Fruit fly (Drosophila melanogaster) whole organism, pupa: Measurements from ENCODE around the gene Ctr1A.

Source experiments
- CG10348 ChIP-seq: fragments of 200-800 bp; sonication (Bioruptor generic); IDR thresholded peaks from 2 replicates; pipeline ENCODE4 v1.3.6; 2022; ENCODE audit warnings: missing biosample characterization, missing genetic modification characterization
- CG14655 ChIP-seq: fragments of 200-800 bp; sonication (Bioruptor generic); optimal IDR thresholded peaks from 3 replicates; lab custom pipeline; 2017; ENCODE audit warnings: mild to moderate bottlenecking, missing biosample characterization, missing genetic modification reagents, missing genetic modification characterization
- CG15710 ChIP-seq: fragments of 200-800 bp; sonication (Bioruptor generic); optimal IDR thresholded peaks from 2 replicates; lab custom pipeline; 2018; ENCODE audit warnings: missing biosample characterization, mild to moderate bottlenecking, missing genetic modification characterization, moderate library complexity
- CG32121 ChIP-seq: fragments of 200-800 bp; sonication (Bioruptor generic); IDR thresholded peaks from 2 replicates; pipeline ENCODE4 v1.3.6; 2022; ENCODE audit warnings: missing biosample characterization, missing genetic modification characterization
- CG8159 ChIP-seq: fragments of 200-800 bp; sonication (Bioruptor generic); optimal IDR thresholded peaks from 3 replicates; lab custom pipeline; 2018; ENCODE audit warnings: missing biosample characterization, mild to moderate bottlenecking, missing genetic modification characterization, moderate library complexity
- CG9948 ChIP-seq: fragments of 200-800 bp; sonication (Bioruptor generic); optimal IDR thresholded peaks from 2 replicates; lab custom pipeline; 2018; ENCODE audit warnings: missing biosample characterization, mild to moderate bottlenecking, missing genetic modification characterization, moderate library complexity
- D1 ChIP-seq: fragments of 200-800 bp; sonication (Bioruptor generic); optimal IDR thresholded peaks from 2 replicates; lab custom pipeline; 2018; ENCODE audit warnings: missing biosample characterization, mild to moderate bottlenecking, missing genetic modification characterization, moderate library complexity
- Pif1B ChIP-seq: fragments of 200-800 bp; sonication (Bioruptor generic); optimal IDR thresholded peaks from 3 replicates; lab custom pipeline; 2016; ENCODE audit warnings: missing biosample characterization, missing genetic modification characterization
- Snoo ChIP-seq: fragments of 200-800 bp; sonication (Bioruptor generic); optimal IDR thresholded peaks from 3 replicates; lab custom pipeline; 2017; ENCODE audit warnings: missing biosample characterization, mild to moderate bottlenecking, missing genetic modification characterization, inconsistent platforms
- fd96Ca ChIP-seq: fragments of 200-800 bp; sonication (Bioruptor generic); IDR thresholded peaks from 3 replicates; pipeline ENCODE4 v1.3.6; 2022; ENCODE audit warnings: missing biosample characterization, missing genetic modification characterization
- gl ChIP-seq: fragments of 200-800 bp; sonication (Bioruptor generic); optimal IDR thresholded peaks from 2 replicates; lab custom pipeline; 2018; ENCODE audit warnings: missing biosample characterization, mild to moderate bottlenecking, missing genetic modification characterization

DNA sequence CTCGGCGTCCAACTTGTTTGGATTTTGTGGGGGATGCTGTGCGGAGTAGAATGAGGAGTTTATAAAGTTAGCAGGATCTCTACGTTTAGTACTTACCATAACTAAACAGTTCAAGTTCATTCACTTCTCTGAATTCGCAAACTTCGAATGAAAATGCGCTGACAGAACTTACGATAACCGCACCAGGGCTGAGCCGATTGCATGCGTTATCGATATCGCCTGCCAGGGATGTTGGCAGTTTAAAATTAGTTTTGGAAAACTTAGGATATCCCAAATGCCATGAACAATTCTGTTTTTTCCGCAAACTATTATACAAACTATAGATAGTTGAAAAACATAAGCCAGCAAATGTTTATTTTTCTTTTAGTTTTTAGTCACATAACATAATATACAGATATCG, 25.8 kb downstream of the Ctr1A start, which contains the start of gene CG44303:
- TF ChIP-seq CG14655 (GFP tag; lab: Kevin White, UChicago): no peak
- TF ChIP-seq D1 (tag; lab: Kevin White, UChicago): no peak
- no peak for TF ChIP-seq CG32121
- TF ChIP-seq Pif1B (GFP tag; lab: Kevin White, UChicago): no peak
- no peak for TF ChIP-seq CG8159 (tag; lab: Kevin White, UChicago)
- TF ChIP-seq CG9948 (tag; lab: Kevin White, UChicago): no peak
- TF ChIP-seq fd96Ca (GFP tag; lab: Robert Waterston, UW): no peak
- no peak for TF ChIP-seq CG10348 (GFP tag; lab: Robert Waterston, UW)
- no peak for TF ChIP-seq Snoo
- TF ChIP-seq CG15710 (tag; lab: Kevin White, UChicago): no peak
- TF ChIP-seq gl (tag; lab: Kevin White, UChicago): no peak
